Fruit fly (Drosophila melanogaster): ENCODE data around the gene Dhc16F.

DNA sequence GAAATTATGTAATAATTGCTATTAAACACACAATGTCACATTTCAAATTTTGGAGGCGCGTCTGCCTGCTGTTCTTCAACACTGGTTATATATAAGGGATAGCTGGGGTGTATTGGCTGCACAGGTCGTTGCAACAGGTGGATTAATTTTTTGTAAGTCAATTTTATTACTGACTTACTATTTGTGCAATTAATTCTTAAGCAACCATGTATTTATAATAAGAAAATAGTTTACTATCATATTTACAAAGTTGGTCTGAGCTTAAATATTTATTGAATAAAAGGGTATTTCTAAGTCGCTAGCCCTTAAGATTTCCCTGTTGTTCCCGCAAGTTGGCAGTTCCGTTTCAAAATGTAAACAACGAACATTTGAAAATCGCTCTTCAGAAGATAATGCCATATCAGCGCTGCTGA is 28.5 kb downstream of the Dhc16F start, which contains the start of gene RhoGAP16F:
- no peak for TF ChIP-seq psq (optimal IDR thresholded peaks at IDR 0.05)
- peak; percentile 95 for TF ChIP-seq pan (optimal IDR thresholded peaks at IDR 0.05)
- no peak for TF ChIP-seq CG8478 (optimal IDR thresholded peaks at IDR 0.05)
- no peak for TF ChIP-seq usp (GFP tag; optimal IDR thresholded peaks at IDR 0.05)
- TF ChIP-seq EcR (GFP tag; optimal IDR thresholded peaks at IDR 0.05), result no peak
- TF ChIP-seq Dll (optimal IDR thresholded peaks at IDR 0.05), result no peak
